Worm (Caenorhabditis elegans) whole organism, L2 larva: ENCODE measurements around the gene mrpl-21.

Experiments used
- ZK546.5 ChIP-seq: sonication (generic microtip); optimal IDR thresholded peaks from 2 replicates; lab custom pipeline; 2017; ENCODE audit warnings: missing biosample characterization, missing genetic modification characterization
- dmd-4 ChIP-seq: sonication (generic microtip); optimal IDR thresholded peaks from 2 replicates; lab custom pipeline; 2017; ENCODE audit warnings: missing biosample characterization, missing genetic modification characterization
- unc-62 ChIP-seq: fragments of 150-350 bp; optimal IDR thresholded peaks from 2 replicates; lab custom pipeline; 2014; ENCODE audit warnings: missing biosample characterization, missing genetic modification reagents, missing genetic modification characterization
- ztf-11 ChIP-seq: sonication (generic microtip); optimal IDR thresholded peaks from 2 replicates; lab custom pipeline; 2017; ENCODE audit warnings: missing biosample characterization, missing genetic modification characterization

ce11 chrIII:4289952-4290351 lies 46.6 kb upstream of the mrpl-21 start:
- no peak for TF ChIP-seq unc-62
- no peak for TF ChIP-seq ZK546.5 (tag; lab: Kevin White, UChicago)
- TF ChIP-seq ztf-11: no peak
- no peak for TF ChIP-seq dmd-4 (tag; lab: Kevin White, UChicago)
